Worm (Caenorhabditis elegans) whole organism, late embryonic: ENCODE results near the gene Y77E11A.16.

Experiments used
- F13H6.1 ChIP-seq: sonication (generic microtip); optimal IDR thresholded peaks from 2 replicates; lab custom pipeline; 2016; ENCODE audit warnings: missing genetic modification characterization, missing compliant biosample characterization
- K02D7.2 ChIP-seq: sonication (generic microtip); optimal IDR thresholded peaks from 2 replicates; lab custom pipeline; 2017; ENCODE audit warnings: mild to moderate bottlenecking, missing genetic modification characterization, missing compliant biosample characterization
- ahr-1 ChIP-seq: sonication (generic microtip); optimal IDR thresholded peaks from 2 replicates; lab custom pipeline; 2016; ENCODE audit warnings: missing genetic modification characterization, missing compliant biosample characterization
- ama-1 ChIP-seq: fragments of 150-350 bp; optimal IDR thresholded peaks from 2 replicates; lab custom pipeline; 2014
- ceh-14 ChIP-seq: sonication (generic microtip); optimal IDR thresholded peaks from 2 replicates; lab custom pipeline; 2016; ENCODE audit warnings: missing genotype, missing genetic modification characterization, missing compliant biosample characterization
- ceh-18 ChIP-seq: sonication (generic microtip); optimal IDR thresholded peaks from 2 replicates; lab custom pipeline; 2016; ENCODE audit warnings: missing genetic modification characterization, missing compliant biosample characterization
- ceh-19 ChIP-seq: fragments of 200-800 bp; sonication (Bioruptor generic); optimal IDR thresholded peaks from 2 replicates; lab custom pipeline; 2018; ENCODE audit warnings: mild to moderate bottlenecking, missing genetic modification characterization, missing compliant biosample characterization
- ceh-2 ChIP-seq: sonication (generic microtip); optimal IDR thresholded peaks from 2 replicates; lab custom pipeline; 2016; ENCODE audit warnings: missing genotype, missing genetic modification characterization, missing compliant biosample characterization
- ceh-22 ChIP-seq: sonication (generic microtip); optimal IDR thresholded peaks from 2 replicates; lab custom pipeline; 2017; ENCODE audit warnings: missing biosample characterization, missing genetic modification characterization
- ceh-24 ChIP-seq: sonication (generic microtip); optimal IDR thresholded peaks from 2 replicates; lab custom pipeline; 2016; ENCODE audit warnings: mild to moderate bottlenecking, missing genetic modification characterization, missing compliant biosample characterization
- ceh-30 ChIP-seq: fragments of 150-350 bp; optimal IDR thresholded peaks from 2 replicates; lab custom pipeline; 2014; ENCODE audit warnings: missing biosample characterization, missing genetic modification characterization
- ceh-31 ChIP-seq: sonication (generic microtip); optimal IDR thresholded peaks from 2 replicates; lab custom pipeline; 2016; ENCODE audit warnings: missing genetic modification characterization, missing compliant biosample characterization
- ceh-34 ChIP-seq: sonication (generic microtip); optimal IDR thresholded peaks from 2 replicates; lab custom pipeline; 2016; ENCODE audit warnings: mild to moderate bottlenecking, missing genetic modification characterization, missing compliant biosample characterization
- ceh-45 ChIP-seq: fragments of 200-800 bp; sonication (Bioruptor generic); IDR thresholded peaks from 2 replicates; pipeline ENCODE4 v1.3.6; 2022; ENCODE audit warnings: missing genetic modification reagents, missing genetic modification characterization, missing compliant biosample characterization
- ceh-6 ChIP-seq: fragments of 200-800 bp; sonication (Bioruptor generic); optimal IDR thresholded peaks from 2 replicates; lab custom pipeline; 2018; ENCODE audit warnings: mild to moderate bottlenecking, missing genetic modification characterization, missing compliant biosample characterization
- ceh-9 ChIP-seq: sonication (generic microtip); optimal IDR thresholded peaks from 2 replicates; lab custom pipeline; 2016; ENCODE audit warnings: mild to moderate bottlenecking, missing genetic modification characterization, inconsistent platforms, missing compliant biosample characterization
- dmd-4 ChIP-seq: sonication (generic microtip); optimal IDR thresholded peaks from 2 replicates; lab custom pipeline; 2016; ENCODE audit warnings: borderline replicate concordance, missing genetic modification characterization, missing compliant biosample characterization
- elt-2 ChIP-seq: sonication (generic microtip); optimal IDR thresholded peaks from 2 replicates; lab custom pipeline; 2016; ENCODE audit warnings: missing genetic modification reagents, missing genetic modification characterization, missing compliant biosample characterization
- elt-4 ChIP-seq: sonication (generic microtip); optimal IDR thresholded peaks from 2 replicates; lab custom pipeline; 2016; ENCODE audit warnings: missing genetic modification characterization, missing compliant biosample characterization
- eyg-1 ChIP-seq: sonication (generic microtip); optimal IDR thresholded peaks from 2 replicates; lab custom pipeline; 2016; ENCODE audit warnings: missing genotype, missing genetic modification characterization, missing compliant biosample characterization
- hlh-13 ChIP-seq: fragments of 200-800 bp; sonication (Bioruptor generic); optimal IDR thresholded peaks from 2 replicates; lab custom pipeline; 2018; ENCODE audit warnings: mild to moderate bottlenecking, missing genetic modification characterization, missing compliant biosample characterization
- hlh-30 ChIP-seq: sonication (generic microtip); optimal IDR thresholded peaks from 2 replicates; lab custom pipeline; 2017; ENCODE audit warnings: antibody characterized with exemption, missing genetic modification characterization, missing compliant biosample characterization; ENCODE audit not compliant: insufficient read depth
- hlh-8 ChIP-seq: sonication (generic microtip); optimal IDR thresholded peaks from 2 replicates; lab custom pipeline; 2016; ENCODE audit warnings: missing genotype, missing genetic modification characterization, missing compliant biosample characterization
- lin-11 ChIP-seq: fragments of 200-800 bp; sonication (Bioruptor generic); optimal IDR thresholded peaks from 2 replicates; lab custom pipeline; 2018; ENCODE audit warnings: mild to moderate bottlenecking, missing genetic modification characterization, missing compliant biosample characterization
- madf-2 ChIP-seq: sonication (generic microtip); optimal IDR thresholded peaks from 2 replicates; lab custom pipeline; 2017; ENCODE audit warnings: missing genetic modification characterization, missing compliant biosample characterization
- mec-3 ChIP-seq: sonication (generic microtip); optimal IDR thresholded peaks from 2 replicates; lab custom pipeline; 2016; ENCODE audit warnings: borderline replicate concordance, missing genetic modification characterization, missing compliant biosample characterization
- nfya-1 ChIP-seq: sonication (generic microtip); optimal IDR thresholded peaks from 2 replicates; lab custom pipeline; 2017; ENCODE audit warnings: missing genetic modification characterization, mild to moderate bottlenecking, missing compliant biosample characterization, antibody characterized with exemption, moderate library complexity
- pha-4 ChIP-seq: fragments of 150-350 bp; optimal IDR thresholded peaks from 2 replicates; lab custom pipeline; 2018; ENCODE audit warnings: missing biosample characterization, missing genetic modification reagents, missing genetic modification characterization
- sdc-2 ChIP-seq: sonication (generic microtip); optimal IDR thresholded peaks from 2 replicates; lab custom pipeline; 2016; ENCODE audit warnings: missing genotype, missing genetic modification characterization, missing compliant biosample characterization
- syd-9 ChIP-seq: sonication (generic microtip); optimal IDR thresholded peaks from 2 replicates; lab custom pipeline; 2016; ENCODE audit warnings: mild to moderate bottlenecking, missing genetic modification characterization, moderate library complexity, missing compliant biosample characterization
- tbx-7 ChIP-seq: sonication (generic microtip); optimal IDR thresholded peaks from 2 replicates; lab custom pipeline; 2016; ENCODE audit warnings: missing genotype, missing genetic modification characterization, missing compliant biosample characterization
- unc-42 ChIP-seq: sonication (generic microtip); optimal IDR thresholded peaks from 2 replicates; lab custom pipeline; 2016; ENCODE audit warnings: missing genotype, missing genetic modification characterization, missing compliant biosample characterization
- unc-55 ChIP-seq: sonication (generic microtip); optimal IDR thresholded peaks from 2 replicates; lab custom pipeline; 2017; ENCODE audit warnings: missing biosample characterization, missing genetic modification reagents, missing genetic modification characterization

The Y77E11A.16 gene

DNA sequence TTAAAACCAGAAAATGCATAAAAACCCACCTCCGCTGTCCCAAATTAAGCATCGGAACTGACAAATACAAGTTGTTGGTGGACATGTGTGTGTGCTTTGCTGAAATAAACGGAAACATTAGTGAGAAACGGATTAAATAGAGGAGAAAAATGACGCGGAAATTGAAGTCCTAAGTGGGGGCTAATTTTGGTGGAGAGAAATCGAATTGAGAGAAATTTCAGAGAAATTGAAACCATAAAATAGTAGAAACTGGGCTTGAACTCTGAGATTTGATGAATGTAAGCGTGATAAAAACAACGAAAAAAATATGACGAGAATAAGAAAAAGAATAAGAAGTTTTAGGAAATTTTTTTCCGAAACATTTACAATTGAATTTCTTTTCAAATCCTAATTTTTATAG lies 10.2 kb upstream of the Y77E11A.16 start, which contains the start of gene Y77E11A.12:
Gene Y77E11A.12 (minus strand): TSS at position 101 of the 400 bp plus-strand sequence.
- TF ChIP-seq ceh-18 (tag; lab: Kevin White, UChicago) (no peak), sdc-2 (no peak), K02D7.2 (no peak), ceh-6 (GFP tag; lab: Kevin White, UChicago) (no peak)

DNA sequence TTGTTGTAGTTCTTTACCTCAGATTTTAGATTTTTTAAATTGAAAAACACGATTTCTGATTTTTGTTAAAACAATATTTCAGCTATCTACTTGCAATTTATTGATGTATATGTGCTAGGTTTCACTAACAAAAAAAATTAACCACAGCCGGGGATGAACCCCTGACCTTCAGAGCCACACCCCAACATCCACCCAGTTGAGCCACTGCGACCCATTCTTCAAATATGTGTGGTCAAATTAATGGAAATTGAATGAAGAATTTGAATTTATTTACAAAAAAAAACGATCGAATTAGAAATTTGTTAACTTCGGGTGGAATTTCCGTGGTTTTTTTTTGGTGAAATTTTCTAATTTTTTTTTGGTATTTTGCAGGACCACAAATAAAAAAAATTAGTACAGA lies 6.6 kb upstream of the Y77E11A.16 start:
- TF ChIP-seq unc-42 (no peak), F13H6.1 (tag; lab: Kevin White, UChicago) (no peak)

ce11 chrIV:1496017-1496678 lies 10.9 kb downstream of the Y77E11A.16 start, which contains the start of gene npp-20:
npp-20 (minus strand) TSS chrIV:1496022.
- TF ChIP-seq hlh-30 (tag; lab: Kevin White, UChicago) = peak; percentile 22
- peak; percentile 21 for TF ChIP-seq unc-42
- no peak for TF ChIP-seq tbx-7 (tag; lab: Kevin White, UChicago)
- peak; percentile 19 for TF ChIP-seq nfya-1 (tag; lab: Kevin White, UChicago)
- TF ChIP-seq K02D7.2 = no peak
- TF ChIP-seq, all 69 proteins: peak for 3

- TF ChIP-seq eyg-1 (tag; lab: Kevin White, UChicago) (no peak), ceh-9 (tag; lab: Kevin White, UChicago) (no peak), ceh-24 (no peak), ahr-1 (tag; lab: Kevin White, UChicago) (no peak), lin-11 (no peak), pha-4 (no peak), ceh-31 (tag; lab: Kevin White, UChicago) (no peak)
Measured at ce11 chrIV:1496679-1497033, 11.4 kb downstream of the Y77E11A.16 start.

- TF ChIP-seq unc-55 (peak; percentile 25), ceh-9 (tag; lab: Kevin White, UChicago) (no peak), ceh-19 (GFP tag; lab: Kevin White, UChicago) (no peak), ceh-22 (no peak), hlh-30 (tag; lab: Kevin White, UChicago) (peak; percentile 67), hlh-8 (peak; percentile 6), ceh-31 (tag; lab: Kevin White, UChicago) (peak; percentile 7), dmd-4 (tag; lab: Kevin White, UChicago) (no peak), elt-2 (peak; percentile 22), unc-42 (peak; percentile 52), nfya-1 (tag; lab: Kevin White, UChicago) (peak; percentile 33)
- TF ChIP-seq, all 69 proteins: peak for 7
Measured at ce11 chrIV:1497448-1497847, 12.2 kb downstream of the Y77E11A.16 start, which contains the start of gene hxk-3. hxk-3 (plus strand) TSS chrIV:1497626.

DNA sequence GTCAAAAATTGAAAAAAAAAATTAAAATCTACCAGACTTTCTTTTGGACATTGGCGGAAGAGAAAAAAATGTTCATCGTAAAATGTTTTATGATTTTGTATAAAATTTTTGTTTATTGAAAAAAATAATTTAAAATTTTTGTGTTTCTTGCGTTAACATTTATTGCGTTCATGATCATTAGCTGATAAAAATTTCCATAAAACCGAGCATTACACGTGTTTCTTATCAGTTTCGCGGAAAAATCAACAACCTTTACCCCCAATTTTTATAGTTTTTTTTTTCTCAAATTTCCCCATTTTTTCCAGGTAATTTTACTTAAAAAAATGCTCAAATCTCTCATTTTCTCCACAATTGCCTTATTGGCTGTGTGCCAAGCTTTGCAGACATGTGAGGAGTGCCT lies 25.0 kb downstream of the Y77E11A.16 start, which contains the start of gene txt-4:
Gene txt-4 (plus strand): TSS at position 324 of the 400 bp plus-strand sequence.
- no peak for TF ChIP-seq ceh-2 (tag; lab: Kevin White, UChicago)
- no peak for TF ChIP-seq ceh-22

DNA sequence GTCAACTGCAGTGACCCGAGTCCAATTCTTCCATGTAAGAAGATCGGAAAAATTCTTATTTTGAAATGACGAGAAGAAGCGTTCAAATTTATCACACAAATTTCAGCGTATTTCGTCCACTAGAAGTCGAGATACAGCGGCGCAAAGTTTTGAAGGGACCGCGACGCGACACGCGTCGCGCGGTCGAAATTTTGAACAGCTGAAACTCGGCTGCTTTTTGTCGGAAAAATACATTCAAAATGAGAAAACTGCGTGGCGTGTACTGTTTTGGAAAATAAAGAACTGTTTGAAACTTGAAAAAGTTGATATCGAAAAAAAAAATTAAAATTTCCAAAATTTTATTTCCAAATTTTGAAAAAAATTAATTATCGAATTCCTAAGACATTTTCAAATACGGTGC lies 27.7 kb downstream of the Y77E11A.16 start:
- TF ChIP-seq eyg-1 (tag; lab: Kevin White, UChicago) (no peak), ceh-30 (tag; lab: Kevin White, UChicago) (no peak), madf-2 (no peak), mec-3 (tag; lab: Kevin White, UChicago) (no peak), ceh-14 (no peak), elt-4 (no peak), tbx-7 (tag; lab: Kevin White, UChicago) (no peak), nfya-1 (tag; lab: Kevin White, UChicago) (no peak), ceh-34 (tag; lab: Kevin White, UChicago) (no peak), ama-1 (lab: Kevin White, UChicago) (no peak), hlh-13 (no peak), ceh-45 (GFP tag; lab: Robert Waterston, UW) (no peak), unc-42 (no peak), unc-55 (no peak), ceh-19 (GFP tag; lab: Kevin White, UChicago) (no peak), ceh-18 (tag; lab: Kevin White, UChicago) (no peak), syd-9 (tag; lab: Kevin White, UChicago) (no peak)
- TF ChIP-seq, all 69 proteins: peak for 0
